Fruit fly (Drosophila melanogaster): Measurements from ENCODE around the gene CG3402.
A peak's percentile ranks its signal among the peaks of the same experiment; 100 is the strongest.

Gene CG3402

DNA sequence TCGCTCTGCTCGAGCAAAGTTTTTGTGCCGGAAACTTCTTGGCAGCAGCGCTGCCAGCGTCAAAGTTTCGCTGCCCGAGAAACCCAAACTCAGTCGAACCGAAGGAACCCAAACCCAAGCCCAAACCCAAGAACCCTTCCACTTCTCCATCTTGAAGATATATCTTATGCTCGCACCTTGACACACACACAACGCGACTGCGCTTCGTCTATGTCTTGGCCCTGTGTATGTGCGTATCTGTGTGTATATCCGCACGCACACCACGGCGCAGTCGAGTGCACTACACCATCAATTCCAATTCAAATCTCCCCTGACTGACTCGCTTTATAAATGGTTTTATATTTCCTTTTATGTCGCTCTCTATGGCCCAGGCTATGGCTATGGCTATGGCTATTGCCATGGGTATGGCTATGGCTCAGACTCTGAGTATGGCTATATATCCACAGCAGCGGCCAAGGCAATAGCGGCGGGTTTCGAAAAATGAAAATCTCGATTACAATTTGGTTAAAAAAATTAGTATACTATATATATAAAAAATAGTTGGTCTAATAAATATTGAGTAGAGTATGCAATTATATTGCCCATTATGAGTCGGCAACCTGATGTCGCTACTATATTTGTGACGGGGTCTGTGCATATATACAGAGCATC is 43.8 kb upstream of the CG3402 start (continued):
- peak; percentile 56 for TF ChIP-seq NK7.1 (GFP tag; optimal IDR thresholded peaks at IDR 0.05)
- TF ChIP-seq abd-A (tag; optimal IDR thresholded peaks at IDR 0.05): peak; percentile 72
- TF ChIP-seq CG4404 (GFP tag; IDR thresholded peaks at IDR 0.05): peak; percentile 96
- TF ChIP-seq Doc2 (GFP tag; IDR thresholded peaks at IDR 0.05): peak; percentile 48; the same call in 1 of the 2 replicates
- TF ChIP-seq CG2875 (GFP tag; optimal IDR thresholded peaks at IDR 0.05): peak; percentile 97
- peak; percentile 90 for TF ChIP-seq CG31388 (GFP tag; optimal IDR thresholded peaks at IDR 0.05)
- peak; percentile 95 for TF ChIP-seq Asciz (GFP tag; optimal IDR thresholded peaks at IDR 0.05)
- TF ChIP-seq CG2120 (GFP tag; optimal IDR thresholded peaks at IDR 0.05): peak; percentile 83
- TF ChIP-seq CG15269 (tag; optimal IDR thresholded peaks at IDR 0.05): peak; percentile 96
- TF ChIP-seq Ptx1 (GFP tag; IDR thresholded peaks at IDR 0.05): peak; percentile 96
- peak; percentile 96 for TF ChIP-seq caup (GFP tag; optimal IDR thresholded peaks at IDR 0.05; ENCODE audit: severe bottlenecking)
- peak in 1 of 2 experiments; percentile 94 for TF ChIP-seq Eip74EF (GFP tag; optimal IDR thresholded peaks at IDR 0.05)
- TF ChIP-seq jing (GFP tag; optimal IDR thresholded peaks at IDR 0.05): peak; percentile 90
- peak; percentile 94 for TF ChIP-seq CG11247 (GFP tag; IDR thresholded peaks at IDR 0.05)
- TF ChIP-seq corto (GFP tag; optimal IDR thresholded peaks at IDR 0.05): peak; percentile 88
- peak; percentile 97 for TF ChIP-seq CG10959 (GFP tag; IDR thresholded peaks at IDR 0.05)
- TF ChIP-seq Lim3 (GFP tag; IDR thresholded peaks at IDR 0.05): peak; percentile 79
- peak; percentile 95 for TF ChIP-seq CG18619 (GFP tag; optimal IDR thresholded peaks at IDR 0.05)
- no peak for TF ChIP-seq hbn (GFP tag; IDR thresholded peaks at IDR 0.05; ENCODE audit: partially characterized antibody)
- peak in 1 of 2 experiments; percentile 64 for TF ChIP-seq chif (GFP tag; optimal IDR thresholded peaks at IDR 0.05)
- peak; percentile 85 for TF ChIP-seq CG10274 (GFP tag; optimal IDR thresholded peaks at IDR 0.05)
- peak; percentile 97 for TF ChIP-seq Rfx (GFP tag; IDR thresholded peaks at IDR 0.05)
- TF ChIP-seq Six4 (GFP tag; optimal IDR thresholded peaks at IDR 0.05): peak; percentile 91
- TF ChIP-seq Hmr (GFP tag; optimal IDR thresholded peaks at IDR 0.05): peak; percentile 96
- peak; percentile 97 for TF ChIP-seq Fer1 (GFP tag; optimal IDR thresholded peaks at IDR 0.05)
- TF ChIP-seq CG8281 (tag; optimal IDR thresholded peaks at IDR 0.05): peak; percentile 88
- peak in 1 of 3 experiments; percentile 94 for TF ChIP-seq Stat92E (GFP tag; optimal IDR thresholded peaks at IDR 0.05)
- TF ChIP-seq CG10565 (GFP tag; optimal IDR thresholded peaks at IDR 0.05): peak; percentile 57
- TF ChIP-seq CG7839 (tag; optimal IDR thresholded peaks at IDR 0.05): peak; percentile 97
- TF ChIP-seq B-H1 (GFP tag; IDR thresholded peaks at IDR 0.05): peak; percentile 92
- TF ChIP-seq z (GFP tag; IDR thresholded peaks at IDR 0.05): peak; percentile 30; the same call in 1 of the 3 replicates
- TF ChIP-seq CG2129 (GFP tag; IDR thresholded peaks at IDR 0.05; ENCODE audit: partially characterized antibody): no peak
- TF ChIP-seq CG7745 (tag; optimal IDR thresholded peaks at IDR 0.05): peak; percentile 78
- no peak for TF ChIP-seq eve (GFP tag; optimal IDR thresholded peaks at IDR 0.05)
- TF ChIP-seq TFAM (GFP tag; optimal IDR thresholded peaks at IDR 0.05): peak; percentile 82
- peak; percentile 92 for TF ChIP-seq gsb (GFP tag; IDR thresholded peaks at IDR 0.05)
- TF ChIP-seq CG16779 (GFP tag; IDR thresholded peaks at IDR 0.05): peak; percentile 85
- TF ChIP-seq hkb (optimal IDR thresholded peaks at IDR 0.05): no peak
- TF ChIP-seq hkb (GFP tag; IDR thresholded peaks at IDR 0.05): peak; percentile 98
- peak; percentile 98 for TF ChIP-seq lab (GFP tag; optimal IDR thresholded peaks at IDR 0.05)
- TF ChIP-seq CG7372 (GFP tag; IDR thresholded peaks at IDR 0.05): peak; percentile 94
- peak; percentile 91 for TF ChIP-seq CG14050 (GFP tag; IDR thresholded peaks at IDR 0.05)
- peak; percentile 85 for TF ChIP-seq CG31365 (tag; optimal IDR thresholded peaks at IDR 0.05)
- TF ChIP-seq MBD-R2 (GFP tag; IDR thresholded peaks at IDR 0.05): peak; percentile 83
- TF ChIP-seq onecut (GFP tag; IDR thresholded peaks at IDR 0.05): peak; percentile 95
- no peak for TF ChIP-seq D (optimal IDR thresholded peaks at IDR 0.05)
- peak; percentile 96 for TF ChIP-seq D (GFP tag; optimal IDR thresholded peaks at IDR 0.05)
- TF ChIP-seq chn (GFP tag; optimal IDR thresholded peaks at IDR 0.05): peak; percentile 70
- TF ChIP-seq Fer3 (tag; optimal IDR thresholded peaks at IDR 0.05): peak; percentile 96

Data from whole organism, embryonic.